Worm (Caenorhabditis elegans) whole organism, late embryonic: ENCODE data around the gene srbc-63.
A peak's percentile ranks its signal among the peaks of the same experiment; 100 is the strongest.

Source experiments
- C08G9.2 ChIP-seq: sonication (generic microtip); optimal IDR thresholded peaks from 2 replicates; lab custom pipeline; 2016; ENCODE audit warnings: mild to moderate bottlenecking, missing genetic modification characterization, moderate library complexity, missing compliant biosample characterization
- F13H6.1 ChIP-seq: sonication (generic microtip); optimal IDR thresholded peaks from 2 replicates; lab custom pipeline; 2016; ENCODE audit warnings: missing genetic modification characterization, missing compliant biosample characterization
- T23F11.4 ChIP-seq: fragments of 200-800 bp; sonication (Bioruptor generic); optimal IDR thresholded peaks from 2 replicates; lab custom pipeline; 2018; ENCODE audit warnings: mild to moderate bottlenecking, missing genetic modification characterization, missing compliant biosample characterization
- Y22D7AL.16 ChIP-seq: sonication (generic microtip); optimal IDR thresholded peaks from 2 replicates; lab custom pipeline; 2016; ENCODE audit warnings: missing genetic modification characterization, missing compliant biosample characterization
- ceh-14 ChIP-seq: sonication (generic microtip); optimal IDR thresholded peaks from 2 replicates; lab custom pipeline; 2016; ENCODE audit warnings: missing genotype, missing genetic modification characterization, missing compliant biosample characterization
- ceh-19 ChIP-seq: fragments of 200-800 bp; sonication (Bioruptor generic); optimal IDR thresholded peaks from 2 replicates; lab custom pipeline; 2018; ENCODE audit warnings: mild to moderate bottlenecking, missing genetic modification characterization, missing compliant biosample characterization
- ceh-2 ChIP-seq: sonication (generic microtip); optimal IDR thresholded peaks from 2 replicates; lab custom pipeline; 2016; ENCODE audit warnings: missing genotype, missing genetic modification characterization, missing compliant biosample characterization
- ceh-30 ChIP-seq: fragments of 150-350 bp; optimal IDR thresholded peaks from 2 replicates; lab custom pipeline; 2014; ENCODE audit warnings: missing biosample characterization, missing genetic modification characterization
- ceh-48 ChIP-seq: sonication (generic microtip); optimal IDR thresholded peaks from 2 replicates; lab custom pipeline; 2016; ENCODE audit warnings: missing genetic modification characterization, inconsistent platforms, missing compliant biosample characterization
- ceh-6 ChIP-seq: fragments of 200-800 bp; sonication (Bioruptor generic); optimal IDR thresholded peaks from 2 replicates; lab custom pipeline; 2018; ENCODE audit warnings: mild to moderate bottlenecking, missing genetic modification characterization, missing compliant biosample characterization
- ceh-9 ChIP-seq: sonication (generic microtip); optimal IDR thresholded peaks from 2 replicates; lab custom pipeline; 2016; ENCODE audit warnings: mild to moderate bottlenecking, missing genetic modification characterization, inconsistent platforms, missing compliant biosample characterization
- che-1 ChIP-seq: sonication (generic microtip); optimal IDR thresholded peaks from 2 replicates; lab custom pipeline; 2016; ENCODE audit warnings: mild to moderate bottlenecking, missing genetic modification characterization, missing compliant biosample characterization
- elt-2 ChIP-seq: sonication (generic microtip); optimal IDR thresholded peaks from 2 replicates; lab custom pipeline; 2016; ENCODE audit warnings: missing genetic modification reagents, missing genetic modification characterization, missing compliant biosample characterization
- ets-4 ChIP-seq: sonication (generic microtip); optimal IDR thresholded peaks from 2 replicates; lab custom pipeline; 2016; ENCODE audit warnings: missing genetic modification characterization, missing compliant biosample characterization
- eyg-1 ChIP-seq: sonication (generic microtip); optimal IDR thresholded peaks from 2 replicates; lab custom pipeline; 2016; ENCODE audit warnings: missing genotype, missing genetic modification characterization, missing compliant biosample characterization
- fax-1 ChIP-seq: sonication (generic microtip); optimal IDR thresholded peaks from 2 replicates; lab custom pipeline; 2016; ENCODE audit warnings: missing genotype, missing genetic modification characterization, missing compliant biosample characterization
- gmeb-2 ChIP-seq: sonication (generic microtip); optimal IDR thresholded peaks from 2 replicates; lab custom pipeline; 2016; ENCODE audit warnings: missing genetic modification characterization, inconsistent platforms, missing compliant biosample characterization
- hlh-13 ChIP-seq: fragments of 200-800 bp; sonication (Bioruptor generic); optimal IDR thresholded peaks from 2 replicates; lab custom pipeline; 2018; ENCODE audit warnings: mild to moderate bottlenecking, missing genetic modification characterization, missing compliant biosample characterization
- hlh-15 ChIP-seq: sonication (generic microtip); optimal IDR thresholded peaks from 2 replicates; lab custom pipeline; 2016; ENCODE audit warnings: missing genetic modification characterization, missing compliant biosample characterization
- hlh-30 ChIP-seq: sonication (generic microtip); optimal IDR thresholded peaks from 2 replicates; lab custom pipeline; 2017; ENCODE audit warnings: antibody characterized with exemption, missing genetic modification characterization, missing compliant biosample characterization; ENCODE audit not compliant: insufficient read depth
- madf-2 ChIP-seq: sonication (generic microtip); optimal IDR thresholded peaks from 2 replicates; lab custom pipeline; 2017; ENCODE audit warnings: missing genetic modification characterization, missing compliant biosample characterization
- nfya-1 ChIP-seq: sonication (generic microtip); optimal IDR thresholded peaks from 2 replicates; lab custom pipeline; 2017; ENCODE audit warnings: missing genetic modification characterization, mild to moderate bottlenecking, missing compliant biosample characterization, antibody characterized with exemption, moderate library complexity
- nhr-232 ChIP-seq: sonication (generic microtip); optimal IDR thresholded peaks from 2 replicates; lab custom pipeline; 2016; ENCODE audit warnings: missing genetic modification characterization, missing compliant biosample characterization
- pag-3 ChIP-seq: sonication (generic microtip); optimal IDR thresholded peaks from 2 replicates; lab custom pipeline; 2016; ENCODE audit warnings: missing compliant biosample characterization, missing genetic modification characterization, borderline replicate concordance
- pat-9 ChIP-seq: fragments of 200-800 bp; sonication (Bioruptor generic); optimal IDR thresholded peaks from 2 replicates; lab custom pipeline; 2018; ENCODE audit warnings: mild to moderate bottlenecking, missing genetic modification characterization, moderate library complexity, missing compliant biosample characterization
- pax-1 ChIP-seq: fragments of 150-350 bp; optimal IDR thresholded peaks from 2 replicates; lab custom pipeline; 2014; ENCODE audit warnings: missing biosample characterization, missing genetic modification characterization
- pha-2 ChIP-seq: sonication (generic microtip); optimal IDR thresholded peaks from 2 replicates; lab custom pipeline; 2017; ENCODE audit warnings: mild to moderate bottlenecking, missing genetic modification characterization, missing compliant biosample characterization
- pqm-1 ChIP-seq: sonication (generic microtip); optimal IDR thresholded peaks from 2 replicates; lab custom pipeline; 2016; ENCODE audit warnings: missing genetic modification characterization, missing compliant biosample characterization
- sdc-2 ChIP-seq: sonication (generic microtip); optimal IDR thresholded peaks from 2 replicates; lab custom pipeline; 2016; ENCODE audit warnings: missing genotype, missing genetic modification characterization, missing compliant biosample characterization
- sox-4 ChIP-seq: sonication (generic microtip); optimal IDR thresholded peaks from 2 replicates; lab custom pipeline; 2017; ENCODE audit warnings: mild to moderate bottlenecking, missing genetic modification characterization, inconsistent platforms, missing compliant biosample characterization
- syd-9 ChIP-seq: sonication (generic microtip); optimal IDR thresholded peaks from 2 replicates; lab custom pipeline; 2016; ENCODE audit warnings: mild to moderate bottlenecking, missing genetic modification characterization, moderate library complexity, missing compliant biosample characterization
- tbx-2 ChIP-seq: sonication (generic microtip); optimal IDR thresholded peaks from 2 replicates; lab custom pipeline; 2016; ENCODE audit warnings: missing genetic modification characterization, missing compliant biosample characterization
- tbx-7 ChIP-seq: sonication (generic microtip); optimal IDR thresholded peaks from 2 replicates; lab custom pipeline; 2016; ENCODE audit warnings: missing genotype, missing genetic modification characterization, missing compliant biosample characterization
- unc-3 ChIP-seq, 2 experiments: fragments of 200-800 bp in 1 of 2; sonication (Bioruptor generic) in 1 of 2; sonication (generic microtip) in 1 of 2; conservative IDR thresholded peaks in 1 of 2; optimal IDR thresholded peaks in 1 of 2; 2 replicates each; pipeline versions ENCODE4 v1.3.6 to Lab custom; 2016 to 2022; ENCODE audit warnings: missing compliant biosample characterization in 2 of 2, missing genetic modification characterization in 2 of 2, missing genetic modification reagents in 1 of 2
- unc-42 ChIP-seq: sonication (generic microtip); optimal IDR thresholded peaks from 2 replicates; lab custom pipeline; 2016; ENCODE audit warnings: missing genotype, missing genetic modification characterization, missing compliant biosample characterization
- unc-86 ChIP-seq: sonication (generic microtip); optimal IDR thresholded peaks from 2 replicates; lab custom pipeline; 2016; ENCODE audit warnings: missing genetic modification characterization, missing compliant biosample characterization
- zip-5 ChIP-seq: sonication (generic microtip); optimal IDR thresholded peaks from 2 replicates; lab custom pipeline; 2016; ENCODE audit warnings: missing genetic modification characterization, missing compliant biosample characterization

srbc-63 gene

ce11 chrV:15448865-15449264, 36.3 kb upstream of the srbc-63 start, which contains the start of gene T26H5.14:
Gene T26H5.14, plus strand, starts transcription at chrV:15449165.
- TF ChIP-seq hlh-13 (no peak), ets-4 (tag; lab: Kevin White, UChicago) (no peak), pha-2 (tag; lab: Kevin White, UChicago) (no peak), tbx-2 (tag; lab: Kevin White, UChicago) (no peak), F13H6.1 (tag; lab: Kevin White, UChicago) (no peak), ceh-14 (no peak), unc-3 (GFP tag; conservative IDR thresholded peaks at IDR 0.05; lab: Robert Waterston, UW) (no peak), unc-3 (tag; optimal IDR thresholded peaks at IDR 0.05; lab: Kevin White, UChicago) (no peak), unc-86 (no peak), unc-42 (tag; lab: Kevin White, UChicago) (no peak), che-1 (tag; lab: Kevin White, UChicago) (no peak), ceh-48 (tag; lab: Kevin White, UChicago) (no peak), nfya-1 (tag; lab: Kevin White, UChicago) (no peak)

- TF ChIP-seq elt-2 (tag; lab: Kevin White, UChicago): peak; percentile 57
- no peak for TF ChIP-seq ceh-19 (GFP tag; lab: Kevin White, UChicago)
Observed at ce11 chrV:15448408-15448807, 35.9 kb upstream of the srbc-63 start, which contains the start of gene T26H5.4. Gene T26H5.4, minus strand, starts transcription at chrV:15448701.

ce11 chrV:15445437-15445836, 32.9 kb upstream of the srbc-63 start, which contains the start of gene srh-239:
Gene srh-239, plus strand, starts transcription at chrV:15445737.
- TF ChIP-seq tbx-7: no peak
- TF ChIP-seq ceh-30 (tag; lab: Kevin White, UChicago): no peak
- no peak for TF ChIP-seq nhr-232 (tag; lab: Kevin White, UChicago)
- no peak for TF ChIP-seq zip-5
- TF ChIP-seq nfya-1 (tag; lab: Kevin White, UChicago): no peak

- TF ChIP-seq ceh-14 (no peak), tbx-2 (tag; lab: Kevin White, UChicago) (no peak), ceh-2 (tag; lab: Kevin White, UChicago) (no peak), nhr-232 (tag; lab: Kevin White, UChicago) (no peak), madf-2 (no peak), hlh-30 (tag; lab: Kevin White, UChicago) (no peak), C08G9.2 (tag; lab: Kevin White, UChicago) (no peak), pax-1 (tag; lab: Kevin White, UChicago) (no peak), ceh-30 (tag; lab: Kevin White, UChicago) (no peak)
Observed at ce11 chrV:15444615-15445014, 32.1 kb upstream of the srbc-63 start, which contains the start of gene T26H5.9. Gene T26H5.9, plus strand, starts transcription at chrV:15444916.

ce11 chrV:15444188-15444587, 31.7 kb upstream of the srbc-63 start, which contains the start of gene T26H5.11:
Gene T26H5.11, minus strand, starts transcription at chrV:15444288.
- no peak for TF ChIP-seq eyg-1
- TF ChIP-seq pat-9 (tag; lab: Kevin White, UChicago): no peak
- TF ChIP-seq ceh-48 (tag; lab: Kevin White, UChicago): no peak
- no peak for TF ChIP-seq hlh-13
- no peak for TF ChIP-seq ceh-6
- TF ChIP-seq ceh-9: no peak
- TF ChIP-seq che-1 (tag; lab: Kevin White, UChicago): no peak
- no peak for TF ChIP-seq T23F11.4 (GFP tag; lab: Kevin White, UChicago)
- no peak for TF ChIP-seq fax-1 (tag; lab: Kevin White, UChicago)
- no peak for TF ChIP-seq hlh-15 (tag; lab: Kevin White, UChicago)
- TF ChIP-seq ceh-19 (GFP tag; lab: Kevin White, UChicago): no peak
- TF ChIP-seq nfya-1 (tag; lab: Kevin White, UChicago): no peak
- TF ChIP-seq Y22D7AL.16: no peak
- TF ChIP-seq madf-2: no peak
- TF ChIP-seq tbx-7: no peak

ce11 chrV:15443708-15444107, 31.2 kb upstream of the srbc-63 start, which contains the start of gene T26H5.10:
Gene T26H5.10, minus strand, starts transcription at chrV:15443808.
- TF ChIP-seq pag-3 (tag; lab: Kevin White, UChicago) (no peak), ceh-48 (tag; lab: Kevin White, UChicago) (no peak), sdc-2 (no peak), tbx-7 (no peak), nhr-232 (tag; lab: Kevin White, UChicago) (no peak), gmeb-2 (no peak), hlh-15 (tag; lab: Kevin White, UChicago) (no peak), syd-9 (tag; lab: Kevin White, UChicago) (no peak), pqm-1 (tag; lab: Kevin White, UChicago) (no peak), sox-4 (tag; lab: Kevin White, UChicago) (no peak)
